Fruit fly (Drosophila melanogaster) whole organism, embryonic: Measurements from ENCODE around the gene kri.

Source experiments
- Adf1 ChIP-seq: fragments of 200-800 bp; sonication (Bioruptor generic); IDR thresholded peaks from 2 replicates; pipeline ENCODE4 v1.3.6; 2022; ENCODE audit warnings: missing biosample characterization, missing genetic modification characterization
- CG12104 ChIP-seq: fragments of 200-800 bp; sonication (Bioruptor generic); optimal IDR thresholded peaks from 3 replicates; lab custom pipeline; 2016; ENCODE audit warnings: missing biosample characterization, missing genetic modification characterization
- CG12155 ChIP-seq: fragments of 200-800 bp; sonication (Bioruptor generic); optimal IDR thresholded peaks from 3 replicates; lab custom pipeline; 2016; ENCODE audit warnings: missing biosample characterization, missing genetic modification characterization
- CG12659 ChIP-seq: fragments of 200-800 bp; sonication (Bioruptor generic); optimal IDR thresholded peaks from 3 replicates; lab custom pipeline; 2017; ENCODE audit warnings: mild to moderate bottlenecking, missing biosample characterization, missing genetic modification reagents, missing genetic modification characterization
- CG13894 ChIP-seq: fragments of 200-800 bp; sonication (Bioruptor generic); optimal IDR thresholded peaks from 3 replicates; lab custom pipeline; 2018; ENCODE audit warnings: missing biosample characterization, mild to moderate bottlenecking, missing genetic modification characterization, moderate library complexity
- CG15479 ChIP-seq: fragments of 200-800 bp; sonication (Bioruptor generic); optimal IDR thresholded peaks from 3 replicates; lab custom pipeline; 2019; ENCODE audit warnings: missing biosample characterization, mild to moderate bottlenecking, missing genetic modification characterization, moderate library complexity
- CG15696 ChIP-seq: fragments of 200-800 bp; sonication (Bioruptor generic); optimal IDR thresholded peaks from 2 replicates; lab custom pipeline; 2019; ENCODE audit warnings: missing biosample characterization, mild to moderate bottlenecking, missing genetic modification characterization, moderate library complexity
- CG1603 ChIP-seq: fragments of 200-800 bp; sonication (Bioruptor generic); optimal IDR thresholded peaks from 2 replicates; lab custom pipeline; 2019; ENCODE audit warnings: missing biosample characterization, mild to moderate bottlenecking, missing genetic modification characterization, moderate library complexity
- CG2116 ChIP-seq: fragments of 200-800 bp; sonication (Bioruptor generic); optimal IDR thresholded peaks from 3 replicates; lab custom pipeline; 2018; ENCODE audit warnings: missing biosample characterization, mild to moderate bottlenecking, missing genetic modification characterization
- CG2120 ChIP-seq: fragments of 200-800 bp; sonication (Bioruptor generic); optimal IDR thresholded peaks from 3 replicates; lab custom pipeline; 2016; ENCODE audit warnings: missing biosample characterization, missing genetic modification characterization
- CG2199 ChIP-seq: fragments of 200-800 bp; sonication (Bioruptor generic); IDR thresholded peaks from 3 replicates; pipeline ENCODE4 v1.3.6; 2022; ENCODE audit warnings: missing biosample characterization, missing genetic modification characterization
- CG31441 ChIP-seq: fragments of 200-800 bp; sonication (Bioruptor generic); IDR thresholded peaks from 2 replicates; pipeline ENCODE4 v1.3.6; 2022; ENCODE audit warnings: missing biosample characterization, missing genetic modification characterization
- CG32767 ChIP-seq: fragments of 200-800 bp; sonication (Bioruptor generic); IDR thresholded peaks from 2 replicates; pipeline ENCODE4 v1.3.6; 2022; ENCODE audit warnings: missing biosample characterization, missing genetic modification characterization
- CG34376 ChIP-seq: fragments of 200-800 bp; sonication (Bioruptor generic); optimal IDR thresholded peaks from 2 replicates; lab custom pipeline; 2018; ENCODE audit warnings: missing biosample characterization, mild to moderate bottlenecking, missing genetic modification characterization
- CG4282 ChIP-seq: fragments of 200-800 bp; sonication (Bioruptor generic); optimal IDR thresholded peaks from 2 replicates; lab custom pipeline; 2016; ENCODE audit warnings: missing biosample characterization, missing genetic modification characterization
- CG4424 ChIP-seq: fragments of 200-800 bp; sonication (Bioruptor generic); optimal IDR thresholded peaks from 3 replicates; lab custom pipeline; 2016; ENCODE audit warnings: missing biosample characterization, missing genetic modification characterization
- CG4730 ChIP-seq: fragments of 200-800 bp; sonication (Bioruptor generic); IDR thresholded peaks from 2 replicates; pipeline ENCODE4 v1.3.6; 2022; ENCODE audit warnings: missing biosample characterization, missing genetic modification characterization
- CG6791 ChIP-seq: fragments of 200-800 bp; sonication (Bioruptor generic); IDR thresholded peaks from 3 replicates; pipeline ENCODE4 v1.3.6; 2022; ENCODE audit warnings: missing biosample characterization, missing genetic modification characterization; ENCODE audit not compliant: partially characterized antibody
- CG7987 ChIP-seq: fragments of 200-800 bp; sonication (Bioruptor generic); optimal IDR thresholded peaks from 2 replicates; lab custom pipeline; 2018; ENCODE audit warnings: missing biosample characterization, mild to moderate bottlenecking, missing genetic modification characterization, moderate library complexity
- CG8281 ChIP-seq: fragments of 200-800 bp; sonication (Bioruptor generic); optimal IDR thresholded peaks from 2 replicates; lab custom pipeline; 2018; ENCODE audit warnings: missing biosample characterization, mild to moderate bottlenecking, missing genetic modification characterization, moderate library complexity
- CG9437 ChIP-seq: fragments of 200-800 bp; sonication (Bioruptor generic); optimal IDR thresholded peaks from 2 replicates; lab custom pipeline; 2018; ENCODE audit warnings: missing biosample characterization, mild to moderate bottlenecking, missing genetic modification characterization
- Chrac-16 ChIP-seq: fragments of 200-800 bp; sonication (Bioruptor generic); optimal IDR thresholded peaks from 3 replicates; lab custom pipeline; 2016; ENCODE audit warnings: missing biosample characterization, missing genetic modification characterization
- E2f1 ChIP-seq: fragments of 200-800 bp; sonication (Bioruptor generic); IDR thresholded peaks from 2 replicates; pipeline ENCODE4 v1.3.6; 2022; ENCODE audit warnings: missing biosample characterization, missing genetic modification characterization
- Elba2 ChIP-seq: fragments of 200-800 bp; sonication (Bioruptor generic); optimal IDR thresholded peaks from 3 replicates; lab custom pipeline; 2016; ENCODE audit warnings: missing biosample characterization, missing genetic modification characterization
- Gug ChIP-seq: fragments of 200-800 bp; sonication (Bioruptor generic); IDR thresholded peaks from 4 replicates; pipeline ENCODE4 v1.3.6; 2022; ENCODE audit warnings: missing biosample characterization, missing genetic modification characterization
- Hey ChIP-seq: fragments of 200-800 bp; sonication (Bioruptor generic); optimal IDR thresholded peaks from 3 replicates; lab custom pipeline; 2018; ENCODE audit warnings: missing biosample characterization, mild to moderate bottlenecking, missing genetic modification characterization
- Hsf ChIP-seq: fragments of 200-800 bp; sonication (Bioruptor generic); optimal IDR thresholded peaks from 3 replicates; lab custom pipeline; 2016; ENCODE audit warnings: missing biosample characterization, missing genetic modification characterization
- Lpt ChIP-seq: fragments of >200 bp; optimal IDR thresholded peaks from 2 replicates; lab custom pipeline; 2018; ENCODE audit warnings: missing biosample characterization, missing genetic modification characterization
- NFAT ChIP-seq: fragments of 200-800 bp; sonication (Bioruptor generic); IDR thresholded peaks from 2 replicates; pipeline ENCODE4 v1.3.6; 2022; ENCODE audit warnings: missing biosample characterization, missing genetic modification characterization
- Scr ChIP-seq: fragments of 200-800 bp; sonication (Bioruptor generic); IDR thresholded peaks from 2 replicates; pipeline ENCODE4 v1.3.6; 2022; ENCODE audit warnings: missing biosample characterization, missing genetic modification characterization; ENCODE audit not compliant: partially characterized antibody
- Sox102F ChIP-seq: fragments of 200-800 bp; sonication (Bioruptor generic); optimal IDR thresholded peaks from 2 replicates; lab custom pipeline; 2018; ENCODE audit warnings: missing biosample characterization, mild to moderate bottlenecking, missing genetic modification characterization, moderate library complexity
- Tbp ChIP-seq: fragments of >200 bp; optimal IDR thresholded peaks from 2 replicates; lab custom pipeline; 2018; ENCODE audit warnings: missing biosample characterization, missing genetic modification characterization
- chinmo ChIP-seq: fragments of 200-800 bp; sonication (Bioruptor generic); IDR thresholded peaks from 4 replicates; pipeline ENCODE4 v1.3.6; 2022; ENCODE audit warnings: missing biosample characterization, missing genetic modification characterization; ENCODE audit not compliant: partially characterized antibody
- crol ChIP-seq: fragments of 200-800 bp; sonication (Bioruptor generic); IDR thresholded peaks from 2 replicates; pipeline ENCODE4 v1.3.6; 2022; ENCODE audit warnings: missing biosample characterization, missing genetic modification characterization
- dpn ChIP-seq, 2 experiments: fragments of 200-800 bp; sonication (Bioruptor generic); optimal IDR thresholded peaks; 3 replicates each; lab custom pipeline; 2016; ENCODE audit warnings: missing biosample characterization in 2 of 2, missing genetic modification characterization in 2 of 2
- gcm2 ChIP-seq: fragments of 200-800 bp; sonication (Bioruptor generic); optimal IDR thresholded peaks from 2 replicates; lab custom pipeline; 2016; ENCODE audit warnings: missing biosample characterization, missing genetic modification characterization
- gem ChIP-seq: fragments of 200-800 bp; sonication (Bioruptor generic); optimal IDR thresholded peaks from 2 replicates; lab custom pipeline; 2019; ENCODE audit warnings: missing biosample characterization, mild to moderate bottlenecking, missing genetic modification characterization, moderate library complexity
- jumu ChIP-seq: fragments of 200-800 bp; sonication (Bioruptor generic); optimal IDR thresholded peaks from 3 replicates; lab custom pipeline; 2016; ENCODE audit warnings: missing biosample characterization, missing genetic modification characterization
- ken ChIP-seq: fragments of 200-800 bp; sonication (Bioruptor generic); IDR thresholded peaks from 3 replicates; pipeline ENCODE4 v1.3.6; 2022; ENCODE audit warnings: missing biosample characterization, missing genetic modification characterization
- kni ChIP-seq: fragments of 200-800 bp; sonication (Bioruptor generic); optimal IDR thresholded peaks from 3 replicates; lab custom pipeline; 2017; ENCODE audit warnings: mild to moderate bottlenecking, missing biosample characterization, missing genetic modification reagents, missing genetic modification characterization
- lbe ChIP-seq: fragments of 200-800 bp; sonication (Bioruptor generic); optimal IDR thresholded peaks from 2 replicates; lab custom pipeline; 2016; ENCODE audit warnings: missing biosample characterization, mild to moderate bottlenecking, missing genetic modification characterization
- rib ChIP-seq: fragments of 200-800 bp; sonication (Bioruptor generic); IDR thresholded peaks from 2 replicates; pipeline ENCODE4 v1.3.6; 2022; ENCODE audit warnings: missing biosample characterization, missing genetic modification characterization
- slbo ChIP-seq: fragments of 200-800 bp; sonication (Bioruptor generic); IDR thresholded peaks from 2 replicates; pipeline ENCODE4 v1.3.6; 2022; ENCODE audit warnings: missing biosample characterization, missing genetic modification characterization
- sna ChIP-seq: fragments of 200-800 bp; sonication (Bioruptor generic); IDR thresholded peaks from 2 replicates; pipeline ENCODE4 v1.3.6; 2022; ENCODE audit warnings: missing biosample characterization, missing genetic modification characterization; ENCODE audit not compliant: partially characterized antibody
- ttk ChIP-seq: fragments of 200-800 bp; sonication (Bioruptor generic); IDR thresholded peaks from 2 replicates; pipeline ENCODE4 v2.1.2; 2022; ENCODE audit warnings: missing biosample characterization, missing genetic modification characterization
- vfl ChIP-seq: fragments of 200-800 bp; sonication (Bioruptor generic); optimal IDR thresholded peaks from 2 replicates; lab custom pipeline; 2016; ENCODE audit warnings: missing biosample characterization, missing genetic modification characterization

Gene kri

DNA sequence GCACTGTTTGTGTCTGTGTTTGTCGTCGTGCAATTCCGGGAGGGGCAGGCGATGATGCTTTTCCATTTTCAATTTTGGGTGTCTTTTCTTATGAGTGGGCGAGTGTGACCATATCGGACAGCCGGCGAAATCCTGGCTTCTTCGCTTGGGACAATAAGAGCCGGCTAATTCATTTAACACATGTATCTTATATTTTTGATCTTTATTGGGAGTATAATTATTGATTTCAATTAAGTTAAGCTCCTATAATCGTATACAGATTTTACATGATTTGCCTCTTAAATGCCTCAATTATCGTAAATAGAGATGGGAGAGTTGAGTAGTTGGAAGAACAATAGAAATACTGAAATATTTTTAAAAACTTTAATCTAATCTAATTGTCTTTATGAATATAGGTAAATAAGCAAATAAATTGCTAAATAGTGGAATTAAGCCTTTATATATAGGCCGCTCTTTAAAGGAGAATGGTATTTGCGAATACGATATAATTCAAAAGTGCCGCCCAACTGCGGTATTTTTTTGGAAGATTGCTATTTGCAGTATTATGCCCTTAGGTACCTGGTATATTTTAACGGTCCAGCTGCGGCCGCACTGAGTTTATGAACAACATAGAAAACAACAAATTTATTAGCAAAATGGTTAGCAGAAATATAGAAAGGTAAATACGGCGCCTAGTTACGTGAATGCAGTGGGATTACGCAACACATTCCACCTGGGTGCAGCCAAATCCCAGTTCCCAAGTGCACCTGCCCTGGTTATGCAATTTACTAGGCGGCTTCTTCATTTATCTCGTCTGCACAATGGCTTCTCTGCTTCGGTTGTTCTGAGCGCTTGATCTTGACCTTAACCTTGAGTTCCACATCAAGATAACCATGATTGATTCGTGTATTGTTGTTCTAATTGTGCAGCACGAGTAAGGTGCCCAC lies 31.0 kb upstream of the kri start, which contains the start of the genes Myt1, PGRP-LD and Pmi (continued):
- 0 out of 4 replicates have a peak, but pooled peaks have one; percentile 62 for TF ChIP-seq chinmo (GFP tag; lab: Robert Waterston, UW)
- TF ChIP-seq Scr (GFP tag; lab: Robert Waterston, UW), result peak; percentile 36; the same call in 1 of the 2 replicates
- TF ChIP-seq CG7987 (GFP tag; lab: Kevin White, UChicago), result no peak
- TF ChIP-seq CG4282, result no peak
- no peak for TF ChIP-seq kni (GFP tag; lab: Kevin White, UChicago)
- TF ChIP-seq vfl (GFP tag; lab: Kevin White, UChicago), result no peak
- no peak for TF ChIP-seq CG34376 (GFP tag; lab: Kevin White, UChicago)
- TF ChIP-seq Chrac-16, result no peak

- TF ChIP-seq lbe (GFP tag; lab: Kevin White, UChicago) (no peak), CG6791 (GFP tag; lab: Robert Waterston, UW) (no peak), sna (GFP tag; lab: Robert Waterston, UW) (no peak), CG2120 (GFP tag; lab: Kevin White, UChicago) (no peak), NFAT (GFP tag; lab: Robert Waterston, UW) (no peak), CG1603 (tag; lab: Kevin White, UChicago) (peak; percentile 30), CG8281 (tag; lab: Kevin White, UChicago) (no peak), CG4424 (no peak), CG13894 (tag; lab: Kevin White, UChicago) (no peak), slbo (GFP tag; lab: Robert Waterston, UW) (0 out of 2 replicates have a peak, but pooled peaks have one; percentile 14), ttk (GFP tag; lab: Robert Waterston, UW) (no peak), Chrac-16 (no peak), Sox102F (GFP tag; lab: Kevin White, UChicago) (peak; percentile 37), CG9437 (GFP tag; lab: Kevin White, UChicago) (no peak), CG4730 (GFP tag; lab: Robert Waterston, UW) (no peak), ken (GFP tag; lab: Robert Waterston, UW) (0 out of 3 replicates have a peak, but pooled peaks have one; percentile 36), Hsf (GFP tag; lab: Kevin White, UChicago) (no peak), E2f1 (GFP tag; lab: Robert Waterston, UW) (no peak), gcm2 (GFP tag; lab: Kevin White, UChicago) (no peak), CG2116 (GFP tag; lab: Kevin White, UChicago) (no peak), Elba2 (GFP tag; lab: Kevin White, UChicago) (no peak), Lpt (no peak), CG31441 (no peak), crol (peak; percentile 39; the same call in 1 of the 2 replicates), Gug (GFP tag; lab: Robert Waterston, UW) (no peak), Tbp (no peak), dpn (GFP tag; optimal IDR thresholded peaks at IDR 0.05; lab: Kevin White, UChicago) (no peak), Hey (tag; lab: Kevin White, UChicago) (no peak), CG15479 (no peak), rib (GFP tag; lab: Robert Waterston, UW) (no peak), gem (tag; lab: Kevin White, UChicago) (no peak), CG12155 (GFP tag; lab: Kevin White, UChicago) (no peak), CG15696 (tag; lab: Kevin White, UChicago) (peak; percentile 22), Adf1 (no peak), CG2199 (GFP tag; lab: Robert Waterston, UW) (no peak), CG12104 (GFP tag; lab: Kevin White, UChicago) (no peak), jumu (GFP tag; lab: Kevin White, UChicago) (no peak), CG12659 (GFP tag; lab: Kevin White, UChicago) (no peak), CG32767 (GFP tag; lab: Robert Waterston, UW) (no peak)
Measured at dm6 chr3L:5785237-5786062, 25.3 kb upstream of the kri start.
